Fruit fly (Drosophila melanogaster): ENCODE measurements around the gene CG14260.

CG14260 gene

DNA sequence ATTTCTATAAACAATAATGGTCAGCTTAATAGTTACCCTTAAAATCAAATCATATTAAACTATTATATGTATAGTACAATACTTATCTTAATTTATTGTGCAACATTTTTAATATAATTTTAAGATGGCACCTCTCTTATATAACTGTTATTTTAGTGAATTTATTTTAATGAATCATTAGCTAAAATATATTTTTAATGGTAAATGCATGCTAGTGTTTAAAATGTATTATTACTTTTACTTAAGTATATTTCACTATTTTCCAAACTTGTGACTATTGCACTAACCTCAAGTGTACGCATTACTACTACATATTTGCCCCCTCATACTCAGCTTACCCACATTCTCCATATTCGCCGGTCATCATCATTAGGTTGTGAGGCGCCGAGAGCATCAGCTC, 19.0 kb upstream of the CG14260 start (continued):
- peak; percentile 46 for TF ChIP-seq B-H2 (GFP tag; optimal IDR thresholded peaks at IDR 0.05)
- TF ChIP-seq ac (GFP tag; optimal IDR thresholded peaks at IDR 0.05) = peak; percentile 5
- no peak for TF ChIP-seq Camta (GFP tag; optimal IDR thresholded peaks at IDR 0.05)
- TF ChIP-seq vfl (GFP tag; optimal IDR thresholded peaks at IDR 0.05) = no peak
- peak; percentile 61 for TF ChIP-seq HmgZ (tag; optimal IDR thresholded peaks at IDR 0.05)
- TF ChIP-seq CG12104 (GFP tag; optimal IDR thresholded peaks at IDR 0.05) = peak; percentile 75
- TF ChIP-seq aop (GFP tag; IDR thresholded peaks at IDR 0.05) = no peak
- no peak for TF ChIP-seq crp (GFP tag; optimal IDR thresholded peaks at IDR 0.05)
- TF ChIP-seq tgo (GFP tag; IDR thresholded peaks at IDR 0.05) = peak; percentile 65; the same call in 2 of the 3 replicates
- TF ChIP-seq bcd (GFP tag; optimal IDR thresholded peaks at IDR 0.05) = peak; percentile 67
- peak in 1 of 2 experiments; percentile 32 for TF ChIP-seq Pdp1 (GFP tag; optimal IDR thresholded peaks at IDR 0.05)
- peak; percentile 2 for TF ChIP-seq CG8359 (GFP tag; optimal IDR thresholded peaks at IDR 0.05; ENCODE audit: borderline replicate concordance)
- no peak for TF ChIP-seq Side (GFP tag; optimal IDR thresholded peaks at IDR 0.05)
- peak; percentile 53 for TF ChIP-seq Six4 (GFP tag; optimal IDR thresholded peaks at IDR 0.05)
- peak; percentile 90 for TF ChIP-seq CG8388 (GFP tag; optimal IDR thresholded peaks at IDR 0.05)
- no peak for TF ChIP-seq HLHmδ (GFP tag; optimal IDR thresholded peaks at IDR 0.05)
- TF ChIP-seq fd102C (GFP tag; optimal IDR thresholded peaks at IDR 0.05) = no peak
- no peak for TF ChIP-seq wdn (GFP tag; IDR thresholded peaks at IDR 0.05)
- TF ChIP-seq zen2 (GFP tag; IDR thresholded peaks at IDR 0.05; ENCODE audit: partially characterized antibody) = no peak
- peak; percentile 35 for TF ChIP-seq pros (GFP tag; optimal IDR thresholded peaks at IDR 0.05)
- TF ChIP-seq CG17385 (GFP tag; optimal IDR thresholded peaks at IDR 0.05) = peak; percentile 80
- peak; percentile 48 for TF ChIP-seq CG9817 (tag; optimal IDR thresholded peaks at IDR 0.05)
- TF ChIP-seq CG2712 (tag; optimal IDR thresholded peaks at IDR 0.05) = peak; percentile 93
- TF ChIP-seq CG15073 (GFP tag; optimal IDR thresholded peaks at IDR 0.05) = no peak
- TF ChIP-seq gcm2 (GFP tag; optimal IDR thresholded peaks at IDR 0.05) = no peak
- peak; percentile 71 for TF ChIP-seq caup (GFP tag; optimal IDR thresholded peaks at IDR 0.05; ENCODE audit: severe bottlenecking)
- peak; percentile 45; the same call in 1 of the 2 replicates for TF ChIP-seq CG1024 (GFP tag; IDR thresholded peaks at IDR 0.05)
- TF ChIP-seq so (GFP tag; IDR thresholded peaks at IDR 0.05) = no peak
- TF ChIP-seq CG31441 (GFP tag; IDR thresholded peaks at IDR 0.05) = peak; percentile 96
- no peak for TF ChIP-seq Oaz (GFP tag; IDR thresholded peaks at IDR 0.05)
- peak; percentile 77 for TF ChIP-seq CG15696 (tag; optimal IDR thresholded peaks at IDR 0.05)
- TF ChIP-seq CG18764 (GFP tag; optimal IDR thresholded peaks at IDR 0.05) = peak; percentile 27
- no peak for TF ChIP-seq CkIIα-i1 (GFP tag; IDR thresholded peaks at IDR 0.05)
- TF ChIP-seq Scr (GFP tag; IDR thresholded peaks at IDR 0.05; ENCODE audit: partially characterized antibody) = no peak
- TF ChIP-seq Nf-YA (GFP tag; IDR thresholded peaks at IDR 0.05) = no peak
- peak; percentile 27; the same call in 1 of the 2 replicates for TF ChIP-seq wor (GFP tag; IDR thresholded peaks at IDR 0.05)
- no peak for TF ChIP-seq CG12071 (GFP tag; optimal IDR thresholded peaks at IDR 0.05)
- TF ChIP-seq H2.0 (GFP tag; IDR thresholded peaks at IDR 0.05) = peak; percentile 58
- no peak for TF ChIP-seq CG31388 (GFP tag; optimal IDR thresholded peaks at IDR 0.05)
- TF ChIP-seq Doc2 (GFP tag; IDR thresholded peaks at IDR 0.05) = no peak
- TF ChIP-seq NK7.1 (GFP tag; optimal IDR thresholded peaks at IDR 0.05) = no peak
- TF ChIP-seq chif (GFP tag; optimal IDR thresholded peaks at IDR 0.05) = peak in 1 of 2 experiments; percentile 14
- TF ChIP-seq CG34376 (GFP tag; optimal IDR thresholded peaks at IDR 0.05) = no peak
- peak; percentile 33 for TF ChIP-seq Dek (tag; optimal IDR thresholded peaks at IDR 0.05)
- no peak for TF ChIP-seq hth (optimal IDR thresholded peaks at IDR 0.05)
- peak; percentile 79 for TF ChIP-seq Xrp1 (GFP tag; IDR thresholded peaks at IDR 0.05)
- no peak for TF ChIP-seq CG11085 (GFP tag; IDR thresholded peaks at IDR 0.05)
- TF ChIP-seq psq (GFP tag; optimal IDR thresholded peaks at IDR 0.05) = peak; percentile 52
- TF ChIP-seq tll (GFP tag; optimal IDR thresholded peaks at IDR 0.05) = no peak
- TF ChIP-seq Xbp1 (GFP tag; optimal IDR thresholded peaks at IDR 0.05) = peak; percentile 62
- TF ChIP-seq CG3995 (GFP tag; optimal IDR thresholded peaks at IDR 0.05) = no peak
